Worm (Caenorhabditis elegans): ENCODE results near the gene srh-85.

The srh-85 gene

ce11 chrV:2987407-2987806 lies at the start of gene srh-85:
Gene srh-85, minus strand, starts transcription at chrV:2987507.
- TF ChIP-seq lin-32 (GFP tag; optimal IDR thresholded peaks at IDR 0.05) (no peak), ces-1 (GFP tag; optimal IDR thresholded peaks at IDR 0.05) (no peak), elt-1 (tag; optimal IDR thresholded peaks at IDR 0.05; ENCODE audit: borderline replicate concordance, insufficient read depth) (no peak), mls-2 (tag; optimal IDR thresholded peaks at IDR 0.05) (no peak)

- TF ChIP-seq mls-2 (tag; optimal IDR thresholded peaks at IDR 0.05) (no peak), ham-2 (GFP tag; optimal IDR thresholded peaks at IDR 0.05) (no peak), sptf-1 (tag; optimal IDR thresholded peaks at IDR 0.05) (no peak), nhr-237 (tag; optimal IDR thresholded peaks at IDR 0.05) (no peak), zip-8 (tag; optimal IDR thresholded peaks at IDR 0.05) (no peak), pha-4 (tag; optimal IDR thresholded peaks at IDR 0.05) (no peak), drap-1 (GFP tag; optimal IDR thresholded peaks at IDR 0.05) (no peak), hlh-1 (tag; optimal IDR thresholded peaks at IDR 0.05) (no peak), mab-5 (tag; optimal IDR thresholded peaks at IDR 0.05) (no peak), nhr-2 (tag; optimal IDR thresholded peaks at IDR 0.05) (no peak), flh-1 (GFP tag; optimal IDR thresholded peaks at IDR 0.05) (no peak), ces-1 (GFP tag; optimal IDR thresholded peaks at IDR 0.05) (no peak), nhr-28 (tag; optimal IDR thresholded peaks at IDR 0.05) (no peak), ceh-39 (tag; optimal IDR thresholded peaks at IDR 0.05) (no peak), blmp-1 (tag; optimal IDR thresholded peaks at IDR 0.05) (no peak), lin-32 (GFP tag; optimal IDR thresholded peaks at IDR 0.05) (no peak), ceh-83 (GFP tag; optimal IDR thresholded peaks at IDR 0.05) (no peak), tbx-8 (GFP tag; optimal IDR thresholded peaks at IDR 0.05) (no peak), M03D4.4 (tag; optimal IDR thresholded peaks at IDR 0.05) (no peak)
These were observed 46.9 kb upstream of the srh-85 start, which contains the start of gene srw-8 for ce11 chrV:3034236-3034635. Gene srw-8, minus strand, starts transcription at chrV:3034336.

- no peak for TF ChIP-seq M03D4.4 (tag; optimal IDR thresholded peaks at IDR 0.05)
- TF ChIP-seq zip-8 (tag; optimal IDR thresholded peaks at IDR 0.05) = no peak
- no peak for TF ChIP-seq nhr-237 (tag; optimal IDR thresholded peaks at IDR 0.05)
- TF ChIP-seq snpc-4 (tag; optimal IDR thresholded peaks at IDR 0.05) = no peak
- no peak for TF ChIP-seq nhr-12 (tag; optimal IDR thresholded peaks at IDR 0.05)
- TF ChIP-seq tbx-8 (GFP tag; optimal IDR thresholded peaks at IDR 0.05) = no peak
- TF ChIP-seq nhr-28 (tag; optimal IDR thresholded peaks at IDR 0.05) = no peak
- no peak for TF ChIP-seq lsy-2 (tag; optimal IDR thresholded peaks at IDR 0.05)
- TF ChIP-seq mab-5 (tag; optimal IDR thresholded peaks at IDR 0.05) = no peak
- no peak for TF ChIP-seq nhr-2 (tag; optimal IDR thresholded peaks at IDR 0.05)
- no peak for TF ChIP-seq ceh-83 (GFP tag; optimal IDR thresholded peaks at IDR 0.05)
- TF ChIP-seq hlh-1 (tag; optimal IDR thresholded peaks at IDR 0.05) = no peak
- no peak for TF ChIP-seq nhr-76 (tag; optimal IDR thresholded peaks at IDR 0.05)
- TF ChIP-seq ceh-43 (GFP tag; optimal IDR thresholded peaks at IDR 0.05) = no peak
These were observed 45.0 kb upstream of the srh-85 start, which contains the start of gene irld-38 for ce11 chrV:3032343-3032742. Gene irld-38, minus strand, starts transcription at chrV:3032443.

- no peak for TF ChIP-seq snpc-4 (tag; optimal IDR thresholded peaks at IDR 0.05)
- TF ChIP-seq bed-3 (GFP tag; optimal IDR thresholded peaks at IDR 0.05) = no peak
- TF ChIP-seq unc-62 (GFP tag; optimal IDR thresholded peaks at IDR 0.05) = no peak
- no peak for TF ChIP-seq lin-32 (GFP tag; optimal IDR thresholded peaks at IDR 0.05)
- no peak for TF ChIP-seq ceh-39 (tag; optimal IDR thresholded peaks at IDR 0.05)
- no peak for TF ChIP-seq cnd-1 (tag; optimal IDR thresholded peaks at IDR 0.05)
- no peak for TF ChIP-seq lsy-2 (tag; optimal IDR thresholded peaks at IDR 0.05)
- no peak for TF ChIP-seq ham-2 (GFP tag; optimal IDR thresholded peaks at IDR 0.05)
- TF ChIP-seq nhr-12 (tag; optimal IDR thresholded peaks at IDR 0.05) = no peak
- TF ChIP-seq nhr-28 (tag; optimal IDR thresholded peaks at IDR 0.05) = no peak
- no peak for TF ChIP-seq mab-5 (tag; optimal IDR thresholded peaks at IDR 0.05)
- TF ChIP-seq zip-8 (tag; optimal IDR thresholded peaks at IDR 0.05) = no peak
- TF ChIP-seq sem-2 (GFP tag; optimal IDR thresholded peaks at IDR 0.05) = no peak
These were observed 40.9 kb upstream of the srh-85 start, which contains the start of gene asp-7 for ce11 chrV:3028205-3028604. Gene asp-7, plus strand, starts transcription at chrV:3028285.

DNA sequence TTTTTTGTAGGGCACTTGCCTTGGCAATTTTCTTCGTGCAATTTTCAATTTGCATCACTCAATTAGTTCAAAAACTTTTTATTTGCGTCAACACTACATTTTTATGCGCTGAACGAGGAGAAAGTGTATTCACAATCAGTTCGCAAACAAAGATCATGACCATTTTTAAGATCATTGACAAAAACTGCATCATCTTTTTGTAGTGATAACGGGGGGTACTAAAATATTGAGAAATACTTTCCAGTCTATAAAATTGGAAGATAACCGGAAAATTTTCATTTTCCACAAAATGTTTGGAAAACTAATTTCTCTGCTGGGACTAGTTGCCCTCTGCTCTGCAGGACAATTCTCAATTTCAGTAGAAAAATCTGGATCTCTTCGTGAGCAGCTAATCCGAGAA lies 37.0 kb upstream of the srh-85 start, which contains the start of gene asp-8:
Gene asp-8, plus strand, starts transcription at position 276 of the 400 bp plus-strand sequence.
- TF ChIP-seq nhr-28 (tag; optimal IDR thresholded peaks at IDR 0.05) (no peak), unc-120 (tag; optimal IDR thresholded peaks at IDR 0.05; ENCODE audit: poor library complexity, severe bottlenecking) (no peak), mls-2 (tag; optimal IDR thresholded peaks at IDR 0.05) (no peak), bed-3 (GFP tag; optimal IDR thresholded peaks at IDR 0.05) (no peak), blmp-1 (tag; optimal IDR thresholded peaks at IDR 0.05) (no peak), mab-5 (tag; optimal IDR thresholded peaks at IDR 0.05) (no peak), ceh-83 (GFP tag; optimal IDR thresholded peaks at IDR 0.05) (no peak), sem-2 (GFP tag; optimal IDR thresholded peaks at IDR 0.05) (no peak), M03D4.4 (tag; optimal IDR thresholded peaks at IDR 0.05) (no peak), mep-1 (tag; optimal IDR thresholded peaks at IDR 0.05) (no peak), drap-1 (GFP tag; optimal IDR thresholded peaks at IDR 0.05) (no peak), ceh-43 (GFP tag; optimal IDR thresholded peaks at IDR 0.05) (no peak), hlh-1 (tag; optimal IDR thresholded peaks at IDR 0.05) (no peak)
